Fruit fly (Drosophila melanogaster) whole organism, embryonic: ENCODE data around the gene Vinc.

Experiments
- Blimp-1 ChIP-seq: fragments of 200-800 bp; sonication (Bioruptor generic); optimal IDR thresholded peaks from 3 replicates; lab custom pipeline; 2018; ENCODE audit warnings: missing biosample characterization, missing genetic modification characterization, mild to moderate bottlenecking, moderate library complexity, missing genetic modification reagents
- CG1647 ChIP-seq: fragments of 200-800 bp; sonication (Bioruptor generic); optimal IDR thresholded peaks from 3 replicates; lab custom pipeline; 2016; ENCODE audit warnings: missing biosample characterization, missing genetic modification characterization
- CG30020 ChIP-seq: fragments of 200-800 bp; optimal IDR thresholded peaks from 2 replicates; lab custom pipeline; 2019; ENCODE audit warnings: missing biosample characterization, mild to moderate bottlenecking, missing genetic modification characterization, moderate library complexity
- CG30431 ChIP-seq: fragments of 200-800 bp; sonication (Bioruptor generic); optimal IDR thresholded peaks from 2 replicates; lab custom pipeline; 2017; ENCODE audit warnings: missing biosample characterization, missing genetic modification characterization
- CG34422 ChIP-seq: fragments of 200-800 bp; sonication (Bioruptor generic); IDR thresholded peaks from 3 replicates; pipeline ENCODE4 v1.3.6; 2022; ENCODE audit warnings: missing biosample characterization, missing genetic modification characterization
- CG5180 ChIP-seq: fragments of 200-800 bp; sonication (Bioruptor generic); optimal IDR thresholded peaks from 3 replicates; lab custom pipeline; 2017; ENCODE audit warnings: missing biosample characterization, missing genetic modification characterization, mild to moderate bottlenecking, moderate library complexity, missing genetic modification reagents
- CG6654 ChIP-seq: fragments of 200-800 bp; sonication (Bioruptor generic); optimal IDR thresholded peaks from 2 replicates; lab custom pipeline; 2017; ENCODE audit warnings: missing biosample characterization, mild to moderate bottlenecking, missing genetic modification characterization
- Dbx ChIP-seq: fragments of 200-800 bp; sonication (Bioruptor generic); IDR thresholded peaks from 3 replicates; pipeline ENCODE4 v1.3.6; 2022; ENCODE audit warnings: missing biosample characterization, missing genetic modification characterization
- Mes4 ChIP-seq: fragments of 200-800 bp; sonication (Bioruptor generic); optimal IDR thresholded peaks from 2 replicates; lab custom pipeline; 2016; ENCODE audit warnings: missing biosample characterization, missing genetic modification characterization
- Side ChIP-seq: fragments of 200-800 bp; sonication (Bioruptor generic); optimal IDR thresholded peaks from 2 replicates; lab custom pipeline; 2016; ENCODE audit warnings: missing biosample characterization, missing genetic modification characterization
- dysf ChIP-seq: fragments of 200-800 bp; sonication (Bioruptor generic); IDR thresholded peaks from 3 replicates; pipeline ENCODE4 v1.3.6; 2022; ENCODE audit warnings: missing biosample characterization, missing genetic modification characterization

DNA sequence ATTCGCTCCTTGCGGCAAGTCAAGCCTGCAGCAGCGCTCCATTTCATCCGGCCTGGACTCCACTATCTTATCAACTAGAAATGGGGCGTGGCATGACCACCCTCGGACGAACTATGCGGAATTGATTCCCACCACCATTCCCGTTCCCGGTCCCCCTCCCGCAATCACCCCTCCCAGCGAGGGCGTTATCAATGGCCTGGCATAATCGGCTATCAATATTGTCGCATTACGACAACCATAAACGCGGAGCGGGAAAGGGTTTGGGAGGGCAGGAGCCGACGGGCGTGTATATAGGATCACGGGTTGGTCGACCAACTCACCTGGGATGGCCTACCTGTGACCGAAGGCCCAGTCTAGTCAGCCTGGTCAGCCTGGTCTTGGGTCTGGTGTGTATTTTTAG, 29.2 kb downstream of the Vinc start:
- TF ChIP-seq CG6654 (GFP tag; lab: Kevin White, UChicago) (no peak), CG30431 (GFP tag; lab: Kevin White, UChicago) (no peak), Blimp-1 (GFP tag; lab: Kevin White, UChicago) (no peak), Dbx (GFP tag; lab: Robert Waterston, UW) (no peak), Mes4 (GFP tag; lab: Kevin White, UChicago) (no peak), CG34422 (GFP tag; lab: Robert Waterston, UW) (no peak), dysf (GFP tag; lab: Robert Waterston, UW) (no peak), CG30020 (tag; lab: Kevin White, UChicago) (no peak), Side (GFP tag; lab: Kevin White, UChicago) (no peak), CG1647 (GFP tag; lab: Kevin White, UChicago) (no peak), CG5180 (no peak)
